Worm (Caenorhabditis elegans): Measurements from ENCODE around the gene ZC262.2.

Gene ZC262.2

DNA sequence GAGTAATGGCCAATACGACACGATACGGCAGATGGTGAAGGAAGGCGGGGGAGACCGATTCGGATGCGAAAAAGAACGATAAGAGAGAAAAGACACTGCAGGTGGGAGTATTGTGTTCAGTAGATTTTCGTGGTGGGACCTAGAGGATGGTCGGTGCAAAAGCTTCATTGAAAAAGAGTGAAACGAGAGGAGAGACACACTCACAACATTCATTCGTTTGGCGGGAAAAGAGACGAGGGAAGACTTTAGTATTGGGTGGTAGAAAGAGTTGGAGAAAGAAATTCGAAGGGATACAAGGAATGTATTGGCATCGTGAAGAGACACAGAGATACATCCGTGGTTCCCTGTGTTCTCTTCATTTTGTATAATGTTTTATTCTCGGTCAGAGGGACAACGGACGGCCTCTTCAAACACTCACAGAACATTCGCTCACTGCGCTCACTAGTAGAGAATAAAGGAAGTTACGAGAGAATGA, 24.6 kb downstream of the ZC262.2 start (continued):
- TF ChIP-seq hlh-1 (tag; optimal IDR thresholded peaks at IDR 0.05) (peak; percentile 70), ceh-83 (GFP tag; optimal IDR thresholded peaks at IDR 0.05) (no peak), ceh-43 (GFP tag; optimal IDR thresholded peaks at IDR 0.05) (no peak)

DNA sequence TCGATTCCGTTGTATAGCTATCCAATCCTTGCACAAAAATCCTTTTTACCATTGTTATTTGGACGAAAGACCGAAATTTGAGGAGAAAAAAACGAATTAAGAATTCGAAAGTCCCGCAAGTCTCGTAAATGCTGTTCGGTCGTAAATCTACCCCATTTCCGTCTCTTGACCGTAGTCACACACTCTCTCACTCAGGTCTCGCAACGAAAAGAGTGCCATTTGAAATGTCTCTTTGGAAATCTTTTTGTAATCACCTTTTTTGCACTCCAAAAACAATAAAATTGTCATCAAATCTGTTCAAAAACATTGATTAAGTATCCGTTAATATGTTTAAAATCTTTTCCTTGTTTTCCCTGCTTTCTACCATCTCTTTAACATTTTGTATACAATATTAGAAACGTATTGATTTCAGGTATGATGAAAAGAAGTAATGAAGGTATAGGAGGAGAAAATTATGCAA, 26.4 kb downstream of the ZC262.2 start, which contains the start of the genes R05D3.8 and rfp-1:
R05D3.8 (minus strand) TSS at position 115 of the 460 bp plus-strand sequence.
rfp-1 (plus strand) TSS at position 410 of the 460 bp plus-strand sequence.
- TF ChIP-seq snpc-4 (tag; optimal IDR thresholded peaks at IDR 0.05) (no peak), unc-39 (tag; optimal IDR thresholded peaks at IDR 0.05) (no peak), ceh-43 (GFP tag; optimal IDR thresholded peaks at IDR 0.05) (no peak), unc-62 (GFP tag; optimal IDR thresholded peaks at IDR 0.05) (peak; percentile 51), sptf-1 (tag; optimal IDR thresholded peaks at IDR 0.05) (no peak), mls-2 (tag; optimal IDR thresholded peaks at IDR 0.05) (no peak), mab-5 (tag; optimal IDR thresholded peaks at IDR 0.05) (no peak), elt-3 (tag; optimal IDR thresholded peaks at IDR 0.05) (no peak), nhr-28 (tag; optimal IDR thresholded peaks at IDR 0.05) (peak; percentile 13), blmp-1 (tag; optimal IDR thresholded peaks at IDR 0.05) (no peak), lin-32 (GFP tag; optimal IDR thresholded peaks at IDR 0.05) (no peak), sem-2 (GFP tag; optimal IDR thresholded peaks at IDR 0.05) (no peak), M03D4.4 (tag; optimal IDR thresholded peaks at IDR 0.05) (no peak), ham-2 (GFP tag; optimal IDR thresholded peaks at IDR 0.05) (no peak), ces-1 (GFP tag; optimal IDR thresholded peaks at IDR 0.05) (peak; percentile 65), hlh-1 (tag; optimal IDR thresholded peaks at IDR 0.05) (peak; percentile 43), flh-1 (GFP tag; optimal IDR thresholded peaks at IDR 0.05) (no peak), tbx-8 (GFP tag; optimal IDR thresholded peaks at IDR 0.05) (no peak), unc-120 (tag; optimal IDR thresholded peaks at IDR 0.05; ENCODE audit: poor library complexity, severe bottlenecking) (peak; percentile 50), nhr-237 (tag; optimal IDR thresholded peaks at IDR 0.05) (peak; percentile 75), nhr-12 (tag; optimal IDR thresholded peaks at IDR 0.05) (peak; percentile 11), drap-1 (GFP tag; optimal IDR thresholded peaks at IDR 0.05) (no peak), lsy-2 (tag; optimal IDR thresholded peaks at IDR 0.05) (peak; percentile 96), elt-1 (tag; optimal IDR thresholded peaks at IDR 0.05; ENCODE audit: borderline replicate concordance, insufficient read depth) (no peak), ceh-83 (GFP tag; optimal IDR thresholded peaks at IDR 0.05) (no peak), ztf-11 (tag; optimal IDR thresholded peaks at IDR 0.05) (no peak), lin-13 (tag; optimal IDR thresholded peaks at IDR 0.05) (no peak), mep-1 (tag; optimal IDR thresholded peaks at IDR 0.05) (peak; percentile 83), nhr-76 (tag; optimal IDR thresholded peaks at IDR 0.05) (no peak), nhr-2 (tag; optimal IDR thresholded peaks at IDR 0.05) (peak; percentile 23), zip-8 (tag; optimal IDR thresholded peaks at IDR 0.05) (no peak), bed-3 (GFP tag; optimal IDR thresholded peaks at IDR 0.05) (no peak), cnd-1 (tag; optimal IDR thresholded peaks at IDR 0.05) (no peak), ceh-39 (tag; optimal IDR thresholded peaks at IDR 0.05) (peak; percentile 59), pha-4 (tag; optimal IDR thresholded peaks at IDR 0.05) (peak; percentile 51)

DNA sequence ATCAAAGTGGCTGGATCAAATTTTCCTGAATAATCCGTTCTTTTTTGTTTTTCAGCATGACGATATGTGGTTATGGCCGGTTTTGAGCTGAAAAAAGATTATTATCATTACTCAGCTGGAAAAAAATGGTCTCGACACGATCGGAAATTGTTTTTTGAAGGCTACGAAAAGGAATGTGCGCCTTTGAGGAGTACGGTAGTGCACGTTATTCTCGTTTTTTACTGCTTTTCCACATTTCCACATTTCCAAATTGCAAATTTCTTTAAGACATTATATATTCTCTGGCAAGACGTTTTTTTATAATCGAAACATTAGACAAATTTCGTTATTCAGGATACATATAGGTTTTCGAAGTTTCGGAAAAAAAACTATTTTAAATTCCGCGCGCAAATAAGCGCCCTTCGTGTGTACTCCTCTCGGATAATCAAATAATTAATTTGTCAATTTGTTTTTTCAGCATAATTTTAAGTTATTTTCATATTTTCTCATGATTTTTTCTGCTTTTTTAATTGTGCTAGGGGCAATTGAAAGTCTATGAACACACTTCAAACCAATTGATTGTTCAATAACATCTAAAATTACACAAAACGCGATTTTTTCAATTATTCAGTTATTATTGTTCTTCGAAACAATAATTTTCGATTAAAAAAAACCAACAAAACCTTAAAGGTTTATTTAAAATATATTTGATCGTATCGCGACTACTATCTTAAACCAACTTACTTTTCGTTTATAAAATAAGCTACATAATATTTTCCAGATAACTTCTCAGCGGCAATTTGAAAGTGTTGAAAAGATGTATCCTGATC, 31.6 kb downstream of the ZC262.2 start, which contains the start of gene R05D3.3:
R05D3.3 (plus strand) TSS at position 759 of the 809 bp plus-strand sequence.
- no peak for TF ChIP-seq zip-8 (tag; optimal IDR thresholded peaks at IDR 0.05)
- no peak for TF ChIP-seq lin-13 (tag; optimal IDR thresholded peaks at IDR 0.05)
- no peak for TF ChIP-seq ceh-43 (GFP tag; optimal IDR thresholded peaks at IDR 0.05)
- no peak for TF ChIP-seq pha-4 (tag; optimal IDR thresholded peaks at IDR 0.05)
- TF ChIP-seq mls-2 (tag; optimal IDR thresholded peaks at IDR 0.05): no peak
- TF ChIP-seq elt-3 (tag; optimal IDR thresholded peaks at IDR 0.05): no peak
- no peak for TF ChIP-seq nhr-237 (tag; optimal IDR thresholded peaks at IDR 0.05)
- TF ChIP-seq nhr-76 (tag; optimal IDR thresholded peaks at IDR 0.05): no peak
